Fruit fly (Drosophila melanogaster): ENCODE measurements around the gene mtSSB.

DNA sequence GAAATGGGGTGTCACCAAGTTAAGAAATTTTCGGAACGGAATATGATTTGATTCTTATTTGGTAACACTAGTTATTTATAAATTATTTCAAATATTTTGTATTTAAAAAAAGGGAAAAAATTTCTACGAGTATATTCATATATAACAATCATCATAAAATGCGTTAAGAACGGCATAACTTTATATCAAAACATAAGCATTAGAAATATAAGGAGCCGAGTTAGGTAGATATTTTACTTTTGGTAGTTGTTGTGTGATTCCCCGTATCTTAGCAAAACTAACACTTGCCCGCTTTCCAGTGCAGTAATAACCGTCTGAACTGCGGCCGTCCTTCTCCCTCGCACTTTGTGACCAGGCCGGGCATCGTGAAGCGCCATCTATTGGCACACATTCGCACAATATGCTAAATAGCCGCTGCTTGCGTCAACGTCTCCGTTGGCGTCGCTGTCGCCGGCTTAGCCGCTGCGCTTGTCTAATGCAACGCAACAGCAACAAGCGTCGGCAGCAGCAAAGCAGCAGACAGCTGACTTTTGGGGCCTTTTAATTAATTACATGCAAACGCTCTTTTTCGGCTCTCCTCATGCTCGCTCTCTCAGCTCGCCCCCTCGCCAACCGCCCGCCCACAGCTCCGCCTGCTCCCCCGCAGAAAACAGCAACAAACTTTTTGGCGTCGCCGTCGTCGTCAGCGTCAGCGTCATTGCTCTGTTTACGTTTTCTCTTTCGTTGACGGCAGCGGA lies 39.4 kb upstream of the mtSSB start:
- peak; percentile 67 for TF ChIP-seq Dll (optimal IDR thresholded peaks at IDR 0.05)
- TF ChIP-seq pan (optimal IDR thresholded peaks at IDR 0.05) = no peak

Measured in whole organism.